Worm (Caenorhabditis elegans) whole organism, L1 larva: Measurements from ENCODE around the gene dsb-2.
A peak's percentile ranks its signal among the peaks of the same experiment; 100 is the strongest.

Source experiments
- C04F5.9 ChIP-seq: sonication (generic microtip); optimal IDR thresholded peaks from 2 replicates; lab custom pipeline; 2016; ENCODE audit warnings: missing genetic modification characterization, missing compliant biosample characterization
- C34B4.2 ChIP-seq: sonication (generic microtip); optimal IDR thresholded peaks from 2 replicates; lab custom pipeline; 2017; ENCODE audit warnings: mild to moderate bottlenecking, missing genetic modification characterization, missing compliant biosample characterization
- F16B12.6 ChIP-seq: fragments of 150-350 bp; optimal IDR thresholded peaks from 2 replicates; lab custom pipeline; 2014; ENCODE audit warnings: missing biosample characterization, missing genetic modification characterization
- aha-1 ChIP-seq: fragments of 150-350 bp; optimal IDR thresholded peaks from 2 replicates; lab custom pipeline; 2014; ENCODE audit warnings: missing biosample characterization, missing genetic modification characterization
- aly-2 ChIP-seq: fragments of 150-350 bp; optimal IDR thresholded peaks from 2 replicates; lab custom pipeline; 2014; ENCODE audit warnings: missing biosample characterization, missing genetic modification characterization
- blmp-1 ChIP-seq: fragments of 150-350 bp; optimal IDR thresholded peaks from 2 replicates; lab custom pipeline; 2014; ENCODE audit warnings: missing biosample characterization, missing genetic modification characterization
- ceh-82 ChIP-seq, 3 experiments: fragments of 150-350 bp in 1 of 3; sonication (generic microtip) in 2 of 3; optimal IDR thresholded peaks; 2 replicates each; lab custom pipeline; 2014 to 2017; ENCODE audit warnings: missing biosample characterization in 3 of 3, missing genetic modification characterization in 3 of 3
- ceh-88 ChIP-seq: fragments of 200-800 bp; sonication (Bioruptor generic); IDR thresholded peaks from 2 replicates; pipeline ENCODE4 v1.3.6; 2022; ENCODE audit warnings: missing genetic modification characterization, missing compliant biosample characterization
- ceh-90 ChIP-seq: sonication (generic microtip); optimal IDR thresholded peaks from 2 replicates; lab custom pipeline; 2016; ENCODE audit warnings: missing genetic modification characterization, missing compliant biosample characterization
- ces-1 ChIP-seq: fragments of 150-350 bp; optimal IDR thresholded peaks from 2 replicates; lab custom pipeline; 2014; ENCODE audit warnings: missing biosample characterization, missing genetic modification reagents, missing genetic modification characterization
- dpl-1 ChIP-seq, 3 experiments: fragments of 150-350 bp in 2 of 3; sonication (generic microtip) in 1 of 3; optimal IDR thresholded peaks; 2 replicates each; lab custom pipeline; 2014 to 2017; ENCODE audit warnings: missing biosample characterization in 3 of 3, missing genetic modification characterization in 3 of 3, missing genetic modification reagents in 3 of 3
- dsc-1 ChIP-seq: sonication (generic microtip); optimal IDR thresholded peaks from 2 replicates; lab custom pipeline; 2016; ENCODE audit warnings: mild to moderate bottlenecking, missing genetic modification characterization, missing compliant biosample characterization
- efl-1 ChIP-seq, 4 experiments: fragments of 150-350 bp; optimal IDR thresholded peaks in 3 of 4; peaks in 1 of 4; 1 replicate in 1 of 4; 2 replicates in 3 of 4; lab custom pipeline; 2014; ENCODE audit warnings: missing biosample characterization in 2 of 4, missing genetic modification characterization in 2 of 4, missing genetic modification reagents in 2 of 4
- efl-3 ChIP-seq: fragments of 200-800 bp; sonication (Bioruptor generic); optimal IDR thresholded peaks from 2 replicates; lab custom pipeline; 2018; ENCODE audit warnings: mild to moderate bottlenecking, missing genetic modification characterization, missing compliant biosample characterization
- egl-27 ChIP-seq, 2 experiments: fragments of 150-350 bp in 1 of 2; sonication (generic microtip); optimal IDR thresholded peaks; 3 replicates each; lab custom pipeline; 2017 to 2018; ENCODE audit warnings: missing biosample characterization in 2 of 2, missing genetic modification characterization in 2 of 2, missing genetic modification reagents in 2 of 2
- ets-5 ChIP-seq: fragments of 200-800 bp; sonication (Bioruptor generic); IDR thresholded peaks from 2 replicates; pipeline ENCODE4 v1.3.6; 2022; ENCODE audit warnings: missing genetic modification characterization, missing compliant biosample characterization
- fkh-10 ChIP-seq: sonication (generic microtip); optimal IDR thresholded peaks from 2 replicates; lab custom pipeline; 2017; ENCODE audit warnings: missing biosample characterization, missing genetic modification reagents, missing genetic modification characterization
- fkh-4 ChIP-seq: sonication (generic microtip); optimal IDR thresholded peaks from 2 replicates; lab custom pipeline; 2016; ENCODE audit warnings: missing compliant biosample characterization, missing genetic modification characterization, borderline replicate concordance
- fkh-8 ChIP-seq: sonication (generic microtip); optimal IDR thresholded peaks from 2 replicates; lab custom pipeline; 2016; ENCODE audit warnings: mild to moderate bottlenecking, missing genetic modification characterization, missing compliant biosample characterization
- hlh-4 ChIP-seq: sonication (generic microtip); optimal IDR thresholded peaks from 2 replicates; lab custom pipeline; 2016; ENCODE audit warnings: mild to moderate bottlenecking, missing genetic modification characterization, missing compliant biosample characterization
- irx-1 ChIP-seq: sonication (generic microtip); optimal IDR thresholded peaks from 2 replicates; lab custom pipeline; 2016; ENCODE audit warnings: missing genetic modification characterization, missing compliant biosample characterization
- isw-1 ChIP-seq: fragments of 200-800 bp; sonication (Bioruptor generic); IDR thresholded peaks from 2 replicates; pipeline ENCODE4 v1.3.6; 2022; ENCODE audit warnings: missing genetic modification characterization, missing compliant biosample characterization
- jun-1 ChIP-seq: fragments of 150-350 bp; optimal IDR thresholded peaks from 2 replicates; lab custom pipeline; 2014; ENCODE audit warnings: missing biosample characterization, missing genetic modification reagents, missing genetic modification characterization
- lin-14 ChIP-seq: fragments of 200-800 bp; sonication (Bioruptor generic); optimal IDR thresholded peaks from 2 replicates; lab custom pipeline; 2018; ENCODE audit warnings: mild to moderate bottlenecking, missing genetic modification characterization, moderate library complexity, missing compliant biosample characterization
- lin-15B ChIP-seq: fragments of 150-350 bp; sonication (generic microtip); optimal IDR thresholded peaks from 3 replicates; lab custom pipeline; 2014; ENCODE audit warnings: missing biosample characterization, missing genetic modification characterization
- lin-35 ChIP-seq, 2 experiments: fragments of 150-350 bp; optimal IDR thresholded peaks; 2 replicates each; lab custom pipeline; 2014; ENCODE audit warnings: missing biosample characterization in 2 of 2, missing genetic modification characterization in 2 of 2, missing genetic modification reagents in 2 of 2
- lin-39 ChIP-seq: fragments of 150-350 bp; optimal IDR thresholded peaks from 2 replicates; lab custom pipeline; 2014; ENCODE audit warnings: missing biosample characterization, missing genetic modification reagents, missing genetic modification characterization
- mab-9 ChIP-seq: fragments of 200-800 bp; sonication (Bioruptor generic); IDR thresholded peaks from 2 replicates; pipeline ENCODE4 v1.3.6; 2022; ENCODE audit warnings: missing genetic modification reagents, missing genetic modification characterization, missing compliant biosample characterization
- mdl-1 ChIP-seq, 2 experiments: fragments of 150-350 bp; optimal IDR thresholded peaks; 2 replicates each; lab custom pipeline; 2014 to 2017; ENCODE audit warnings: missing biosample characterization in 2 of 2, missing genetic modification characterization in 2 of 2, inconsistent platforms in 1 of 2
- nhr-20 ChIP-seq: sonication (generic microtip); optimal IDR thresholded peaks from 2 replicates; lab custom pipeline; 2016; ENCODE audit warnings: mild to moderate bottlenecking, missing genetic modification characterization, missing compliant biosample characterization
- nhr-237 ChIP-seq: fragments of 150-350 bp; optimal IDR thresholded peaks from 2 replicates; lab custom pipeline; 2014; ENCODE audit warnings: missing biosample characterization, missing genetic modification characterization
- nhr-47 ChIP-seq: sonication (generic microtip); optimal IDR thresholded peaks from 2 replicates; lab custom pipeline; 2016; ENCODE audit warnings: mild to moderate bottlenecking, missing genetic modification characterization, moderate library complexity, missing compliant biosample characterization
- nhr-71 ChIP-seq: sonication (generic microtip); optimal IDR thresholded peaks from 2 replicates; lab custom pipeline; 2016; ENCODE audit warnings: mild to moderate bottlenecking, missing genetic modification characterization, moderate library complexity, missing compliant biosample characterization
- nhr-76 ChIP-seq: sonication (generic microtip); optimal IDR thresholded peaks from 2 replicates; lab custom pipeline; 2017; ENCODE audit warnings: missing biosample characterization, missing genetic modification characterization
- nhr-77 ChIP-seq: fragments of 150-350 bp; optimal IDR thresholded peaks from 2 replicates; lab custom pipeline; 2014; ENCODE audit warnings: missing biosample characterization, missing genetic modification characterization
- nhr-84 ChIP-seq: sonication (generic microtip); optimal IDR thresholded peaks from 2 replicates; lab custom pipeline; 2017; ENCODE audit warnings: missing biosample characterization, missing genetic modification characterization
- nhr-90 ChIP-seq: sonication (generic microtip); optimal IDR thresholded peaks from 2 replicates; lab custom pipeline; 2016; ENCODE audit warnings: mild to moderate bottlenecking, missing genetic modification characterization, missing compliant biosample characterization; ENCODE audit not compliant: poor library complexity
- pax-3 ChIP-seq: fragments of 200-800 bp; sonication (Bioruptor generic); optimal IDR thresholded peaks from 2 replicates; lab custom pipeline; 2018; ENCODE audit warnings: mild to moderate bottlenecking, missing genetic modification characterization, moderate library complexity, missing compliant biosample characterization
- rnt-1 ChIP-seq: sonication (generic microtip); optimal IDR thresholded peaks from 2 replicates; lab custom pipeline; 2016; ENCODE audit warnings: mild to moderate bottlenecking, missing genetic modification characterization, moderate library complexity, missing compliant biosample characterization
- skn-1 ChIP-seq: fragments of 150-350 bp; optimal IDR thresholded peaks from 2 replicates; lab custom pipeline; 2014; ENCODE audit warnings: missing biosample characterization, missing genetic modification characterization
- snu-23 ChIP-seq: sonication (generic microtip); optimal IDR thresholded peaks from 2 replicates; lab custom pipeline; 2016; ENCODE audit warnings: missing genetic modification characterization, missing compliant biosample characterization
- sup-37 ChIP-seq: fragments of 200-800 bp; sonication (Bioruptor generic); optimal IDR thresholded peaks from 2 replicates; lab custom pipeline; 2018; ENCODE audit warnings: mild to moderate bottlenecking, missing genetic modification characterization, missing compliant biosample characterization
- swsn-7 ChIP-seq: sonication (generic microtip); optimal IDR thresholded peaks from 2 replicates; lab custom pipeline; 2016; ENCODE audit warnings: missing genetic modification characterization, missing compliant biosample characterization
- tbx-2 ChIP-seq: sonication (generic microtip); optimal IDR thresholded peaks from 2 replicates; lab custom pipeline; 2016; ENCODE audit warnings: missing genetic modification characterization, missing compliant biosample characterization
- unc-130 ChIP-seq: fragments of 150-350 bp; optimal IDR thresholded peaks from 2 replicates; lab custom pipeline; 2017; ENCODE audit warnings: missing biosample characterization, missing genetic modification characterization, inconsistent platforms
- unc-98 ChIP-seq: fragments of 200-800 bp; sonication (Bioruptor generic); IDR thresholded peaks from 2 replicates; pipeline ENCODE4 v1.3.6; 2022; ENCODE audit warnings: missing genetic modification characterization, missing compliant biosample characterization
- vab-15 ChIP-seq: sonication (generic microtip); optimal IDR thresholded peaks from 2 replicates; lab custom pipeline; 2017; ENCODE audit warnings: missing genotype, mild to moderate bottlenecking, missing genetic modification characterization, missing compliant biosample characterization
- zag-1 ChIP-seq: fragments of 150-350 bp; optimal IDR thresholded peaks from 2 replicates; lab custom pipeline; 2014; ENCODE audit warnings: missing biosample characterization, missing genetic modification characterization
- ztf-11 ChIP-seq, 2 experiments: sonication (generic microtip); optimal IDR thresholded peaks; 2 replicates each; lab custom pipeline; 2016 to 2017; ENCODE audit warnings: missing genetic modification characterization in 2 of 2, missing biosample characterization in 1 of 2, missing compliant biosample characterization in 1 of 2
- ztf-4 ChIP-seq: fragments of 150-350 bp; optimal IDR thresholded peaks from 2 replicates; lab custom pipeline; 2014; ENCODE audit warnings: missing biosample characterization, missing genetic modification characterization

dsb-2 gene

ce11 chrII:14441144-14441543 lies 30.2 kb downstream of the dsb-2 start, which contains the start of gene smg-8 (continued):
- TF ChIP-seq mdl-1 (tag; optimal IDR thresholded peaks at IDR 0.05; lab: Kevin White, UChicago) (peak in 1 of 2 experiments; percentile 71), aha-1 (no peak), nhr-237 (tag; lab: Kevin White, UChicago) (peak; percentile 64), ces-1 (no peak), vab-15 (tag; lab: Kevin White, UChicago) (no peak), fkh-10 (peak; percentile 31), nhr-77 (tag; lab: Kevin White, UChicago) (peak; percentile 93), tbx-2 (tag; lab: Kevin White, UChicago) (peak; percentile 81), nhr-71 (tag; lab: Kevin White, UChicago) (no peak), efl-1 (optimal IDR thresholded peaks at IDR 0.05; lab: Kevin White, UChicago) (peak; percentile 98 to 100), efl-1 (GFP tag; optimal IDR thresholded peaks at IDR 0.05 in 1 of 2; lab: Kevin White, UChicago) (peak; percentile 98 to 100), C04F5.9 (peak; percentile 39), ztf-4 (tag; lab: Kevin White, UChicago) (peak; percentile 17), nhr-84 (tag; lab: Kevin White, UChicago) (no peak), hlh-4 (no peak), sup-37 (GFP tag; lab: Kevin White, UChicago) (no peak), nhr-90 (tag; lab: Kevin White, UChicago) (peak; percentile 77), lin-15B (tag; lab: Kevin White, UChicago) (peak; percentile 79), swsn-7 (tag; lab: Kevin White, UChicago) (peak; percentile 80), dsc-1 (tag; lab: Kevin White, UChicago) (peak; percentile 73), mab-9 (GFP tag; lab: Robert Waterston, UW) (no peak), C34B4.2 (tag; lab: Kevin White, UChicago) (no peak), nhr-20 (tag; lab: Kevin White, UChicago) (peak; percentile 78), pax-3 (no peak), rnt-1 (tag; lab: Kevin White, UChicago) (no peak), ceh-88 (GFP tag; lab: Robert Waterston, UW) (no peak; the same call in 1 of the 2 replicates), lin-35 (GFP tag; optimal IDR thresholded peaks at IDR 0.05; lab: Kevin White, UChicago) (peak; percentile 99), blmp-1 (peak; percentile 59), F16B12.6 (tag; lab: Kevin White, UChicago) (peak; percentile 71), dpl-1 (GFP tag; optimal IDR thresholded peaks at IDR 0.05; lab: Kevin White, UChicago) (peak; percentile 98 to 99 (median 98)), unc-130 (tag; lab: Kevin White, UChicago) (peak; percentile 67), isw-1 (GFP tag; lab: Robert Waterston, UW) (peak; percentile 68), fkh-8 (peak; percentile 67), snu-23 (GFP tag; lab: Kevin White, UChicago) (peak; percentile 85), egl-27 (tag; optimal IDR thresholded peaks at IDR 0.05; lab: Kevin White, UChicago) (no peak), lin-39 (peak; percentile 15), ztf-11 (tag; optimal IDR thresholded peaks at IDR 0.05; lab: Kevin White, UChicago) (no peak), fkh-4 (tag; lab: Kevin White, UChicago) (no peak), lin-14 (GFP tag; lab: Kevin White, UChicago) (no peak), jun-1 (tag; lab: Kevin White, UChicago) (peak; percentile 71), nhr-76 (tag; lab: Kevin White, UChicago) (no peak), ets-5 (GFP tag; lab: Robert Waterston, UW) (no peak), irx-1 (tag; lab: Kevin White, UChicago) (peak; percentile 20), efl-3 (no peak), ceh-90 (no peak), zag-1 (tag; lab: Kevin White, UChicago) (no peak), aly-2 (tag; lab: Kevin White, UChicago) (no peak), skn-1 (tag; lab: Kevin White, UChicago) (peak; percentile 84), unc-98 (no peak), ceh-82 (tag; optimal IDR thresholded peaks at IDR 0.05; lab: Kevin White, UChicago) (peak; percentile 47 to 89 (median 70)), nhr-47 (tag; lab: Kevin White, UChicago) (peak; percentile 89)
